Fruit fly (Drosophila melanogaster): ENCODE measurements around the gene Ugt36A1.

The Ugt36A1 gene

DNA sequence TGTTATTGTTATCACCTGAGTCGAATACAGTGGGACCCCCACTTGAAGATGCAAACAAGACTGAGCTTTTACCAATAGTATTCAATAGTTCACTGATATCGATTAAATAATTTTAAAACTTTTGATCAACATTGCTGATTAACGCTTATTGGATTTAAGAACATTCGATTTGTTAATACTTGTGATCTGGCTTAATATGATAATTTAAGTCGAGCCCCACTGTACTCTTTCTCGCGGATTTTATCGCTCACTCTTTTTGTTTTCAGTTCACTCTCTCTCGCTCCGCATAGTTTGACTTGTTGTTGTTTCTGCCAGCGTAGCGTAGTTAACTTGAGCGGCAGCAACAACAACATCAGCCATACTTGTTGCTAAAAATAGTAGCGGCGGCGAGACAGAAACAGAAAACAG, 36.8 kb downstream of the Ugt36A1 start (continued):
- TF ChIP-seq Oli (tag; optimal IDR thresholded peaks at IDR 0.05) (peak; percentile 99), Sry-β (GFP tag; optimal IDR thresholded peaks at IDR 0.05) (peak; percentile 57), CG4730 (GFP tag; IDR thresholded peaks at IDR 0.05) (peak; percentile 94), CG8478 (optimal IDR thresholded peaks at IDR 0.05) (no peak), al (GFP tag; IDR thresholded peaks at IDR 0.05) (peak; percentile 96), luna (GFP tag; optimal IDR thresholded peaks at IDR 0.05) (peak; percentile 96), z (GFP tag; IDR thresholded peaks at IDR 0.05) (peak; percentile 65), unpg (GFP tag; optimal IDR thresholded peaks at IDR 0.05) (peak; percentile 99), peb (GFP tag; IDR thresholded peaks at IDR 0.05) (peak; percentile 97), CG1792 (GFP tag; optimal IDR thresholded peaks at IDR 0.05) (peak; percentile 96), usp (GFP tag; optimal IDR thresholded peaks at IDR 0.05) (no peak), cato (GFP tag; optimal IDR thresholded peaks at IDR 0.05; ENCODE audit: borderline replicate concordance) (peak; percentile 94), Ets97D (GFP tag; optimal IDR thresholded peaks at IDR 0.05) (peak; percentile 87), hb (GFP tag; IDR thresholded peaks at IDR 0.05; ENCODE audit: partially characterized antibody) (no peak), CG9609 (GFP tag; optimal IDR thresholded peaks at IDR 0.05) (peak; percentile 97), Asciz (GFP tag; optimal IDR thresholded peaks at IDR 0.05) (peak; percentile 98), phol (tag; optimal IDR thresholded peaks at IDR 0.05) (peak; percentile 98), CG11247 (GFP tag; IDR thresholded peaks at IDR 0.05) (peak; percentile 96), CG42726 (GFP tag; IDR thresholded peaks at IDR 0.05; ENCODE audit: partially characterized antibody) (no peak), CG8089 (GFP tag; optimal IDR thresholded peaks at IDR 0.05) (peak; percentile 96), org-1 (GFP tag; optimal IDR thresholded peaks at IDR 0.05) (peak; percentile 99), CG11398 (GFP tag; optimal IDR thresholded peaks at IDR 0.05) (peak; percentile 97), sd (tag; optimal IDR thresholded peaks at IDR 0.05) (peak; percentile 95), CG1024 (GFP tag; IDR thresholded peaks at IDR 0.05) (peak; percentile 94), CG2875 (GFP tag; optimal IDR thresholded peaks at IDR 0.05) (peak; percentile 97), CG13296 (GFP tag; optimal IDR thresholded peaks at IDR 0.05) (peak; percentile 98), CG17359 (tag; optimal IDR thresholded peaks at IDR 0.05) (peak; percentile 99), schlank (tag; optimal IDR thresholded peaks at IDR 0.05) (peak; percentile 98), Drgx (GFP tag; IDR thresholded peaks at IDR 0.05) (peak; percentile 100), sr (GFP tag; IDR thresholded peaks at IDR 0.05) (peak; percentile 86), klu (GFP tag; IDR thresholded peaks at IDR 0.05) (peak; percentile 95), sug (tag; optimal IDR thresholded peaks at IDR 0.05) (peak; percentile 98), fd3F (GFP tag; optimal IDR thresholded peaks at IDR 0.05) (peak; percentile 96), pzg (GFP tag; optimal IDR thresholded peaks at IDR 0.05) (peak; percentile 34), zf30C (GFP tag; optimal IDR thresholded peaks at IDR 0.05) (peak; percentile 49), B-H1 (GFP tag; IDR thresholded peaks at IDR 0.05) (peak; percentile 97), Sox102F (GFP tag; optimal IDR thresholded peaks at IDR 0.05) (peak; percentile 99), abd-A (tag; optimal IDR thresholded peaks at IDR 0.05) (peak; percentile 96), Opbp (GFP tag; IDR thresholded peaks at IDR 0.05; ENCODE audit: partially characterized antibody) (no peak), CG18619 (GFP tag; optimal IDR thresholded peaks at IDR 0.05) (peak; percentile 98), ham (GFP tag; IDR thresholded peaks at IDR 0.05) (peak; percentile 94; the same call in 1 of the 2 replicates), h (optimal IDR thresholded peaks at IDR 0.05) (no peak), Gsc (GFP tag; IDR thresholded peaks at IDR 0.05) (peak; percentile 89; the same call in 1 of the 2 replicates), CG18599 (GFP tag; optimal IDR thresholded peaks at IDR 0.05) (peak; percentile 99), CG2678 (tag; optimal IDR thresholded peaks at IDR 0.05) (peak; percentile 99), tup (GFP tag; optimal IDR thresholded peaks at IDR 0.05) (peak; percentile 91), Rx (GFP tag; IDR thresholded peaks at IDR 0.05) (peak; percentile 96), otp (GFP tag; IDR thresholded peaks at IDR 0.05) (peak; percentile 97), Spps (tag; optimal IDR thresholded peaks at IDR 0.05) (peak; percentile 97), ken (GFP tag; IDR thresholded peaks at IDR 0.05) (peak; percentile 98), Trl (optimal IDR thresholded peaks at IDR 0.05) (peak; percentile 78 to 89), Trl (GFP tag; optimal IDR thresholded peaks at IDR 0.05) (peak; percentile 98)
